Fruit fly (Drosophila melanogaster) whole organism, embryonic: ENCODE measurements around the gene Phs.

Source experiments
- Ada2b ChIP-seq: fragments of 200-800 bp; sonication (Bioruptor generic); IDR thresholded peaks from 2 replicates; pipeline ENCODE4 v1.3.6; 2022; ENCODE audit warnings: missing biosample characterization, missing genetic modification characterization
- CG10431 ChIP-seq: fragments of 200-800 bp; sonication (Bioruptor generic); optimal IDR thresholded peaks from 3 replicates; lab custom pipeline; 2018; ENCODE audit warnings: missing biosample characterization, mild to moderate bottlenecking, missing genetic modification characterization
- CG11504 ChIP-seq: fragments of 200-800 bp; sonication (Bioruptor generic); optimal IDR thresholded peaks from 3 replicates; lab custom pipeline; 2019; ENCODE audit warnings: missing biosample characterization, mild to moderate bottlenecking, missing genetic modification characterization, moderate library complexity
- CG14860 ChIP-seq: fragments of 200-800 bp; sonication (Bioruptor generic); IDR thresholded peaks from 3 replicates; pipeline ENCODE4 v1.3.6; 2022; ENCODE audit warnings: missing biosample characterization, missing genetic modification characterization; ENCODE audit not compliant: partially characterized antibody
- CG18619 ChIP-seq: fragments of 200-800 bp; sonication (Bioruptor generic); optimal IDR thresholded peaks from 3 replicates; lab custom pipeline; 2017; ENCODE audit warnings: missing biosample characterization, mild to moderate bottlenecking, missing genetic modification characterization
- CG2678 ChIP-seq: fragments of 200-800 bp; sonication (Bioruptor generic); optimal IDR thresholded peaks from 3 replicates; lab custom pipeline; 2019; ENCODE audit warnings: missing biosample characterization, mild to moderate bottlenecking, missing genetic modification characterization, moderate library complexity
- CG32532 ChIP-seq: fragments of 200-800 bp; sonication (Bioruptor generic); IDR thresholded peaks from 2 replicates; pipeline ENCODE4 v1.3.6; 2022; ENCODE audit warnings: missing biosample characterization, missing genetic modification characterization
- CG33557 ChIP-seq: fragments of 200-800 bp; sonication (Bioruptor generic); optimal IDR thresholded peaks from 2 replicates; lab custom pipeline; 2019; ENCODE audit warnings: missing biosample characterization, mild to moderate bottlenecking, missing genetic modification characterization, moderate library complexity
- CG3995 ChIP-seq: fragments of 200-800 bp; sonication (Bioruptor generic); optimal IDR thresholded peaks from 3 replicates; lab custom pipeline; 2016; ENCODE audit warnings: missing biosample characterization, missing genetic modification characterization
- CG6175 ChIP-seq: fragments of 200-800 bp; sonication (Bioruptor generic); IDR thresholded peaks from 3 replicates; pipeline ENCODE4 v1.3.6; 2022; ENCODE audit warnings: missing biosample characterization, missing genetic modification characterization
- CG6683 ChIP-seq: fragments of 200-800 bp; sonication (Bioruptor generic); optimal IDR thresholded peaks from 2 replicates; lab custom pipeline; 2017; ENCODE audit warnings: missing biosample characterization, mild to moderate bottlenecking, missing genetic modification characterization, missing genetic modification reagents
- CG6765 ChIP-seq: fragments of 200-800 bp; sonication (Bioruptor generic); optimal IDR thresholded peaks from 3 replicates; lab custom pipeline; 2017; ENCODE audit warnings: missing biosample characterization, mild to moderate bottlenecking, missing genetic modification characterization
- CG7271 ChIP-seq: fragments of 200-800 bp; sonication (Bioruptor generic); optimal IDR thresholded peaks from 2 replicates; lab custom pipeline; 2018; ENCODE audit warnings: missing biosample characterization, mild to moderate bottlenecking, missing genetic modification characterization, moderate library complexity
- CHES-1-like ChIP-seq: fragments of 200-800 bp; sonication (Bioruptor generic); optimal IDR thresholded peaks from 2 replicates; lab custom pipeline; 2016; ENCODE audit warnings: missing biosample characterization, missing genetic modification characterization
- CTCF ChIP-seq: fragments of 200-800 bp; sonication (Bioruptor generic); optimal IDR thresholded peaks from 2 replicates; lab custom pipeline; 2017; ENCODE audit warnings: missing biosample characterization, mild to moderate bottlenecking, missing genetic modification characterization, moderate library complexity
- Dbx ChIP-seq: fragments of 200-800 bp; sonication (Bioruptor generic); IDR thresholded peaks from 3 replicates; pipeline ENCODE4 v1.3.6; 2022; ENCODE audit warnings: missing biosample characterization, missing genetic modification characterization
- Dll ChIP-seq: fragments of 200-800 bp; sonication (Bioruptor generic); IDR thresholded peaks from 4 replicates; pipeline ENCODE4 v1.3.6; 2022; ENCODE audit warnings: missing biosample characterization, missing genetic modification characterization; ENCODE audit not compliant: partially characterized antibody
- Ets65A ChIP-seq: fragments of 200-800 bp; sonication (Bioruptor generic); peaks from one replicate; lab custom pipeline; 2016; ENCODE audit warnings: missing biosample characterization, missing genetic modification characterization
- Fer2 ChIP-seq: fragments of 200-800 bp; sonication (Bioruptor generic); optimal IDR thresholded peaks from 2 replicates; lab custom pipeline; 2018; ENCODE audit warnings: missing biosample characterization, mild to moderate bottlenecking, missing genetic modification characterization, moderate library complexity
- Gsc ChIP-seq: fragments of 200-800 bp; sonication (Bioruptor generic); IDR thresholded peaks from 2 replicates; pipeline ENCODE4 v1.3.6; 2022; ENCODE audit warnings: missing biosample characterization, missing genetic modification characterization
- H2.0 ChIP-seq: fragments of 200-800 bp; sonication (Bioruptor generic); IDR thresholded peaks from 2 replicates; pipeline ENCODE4 v1.3.6; 2022; ENCODE audit warnings: missing biosample characterization, missing genetic modification characterization
- Hr39 ChIP-seq: fragments of >200 bp; optimal IDR thresholded peaks from 2 replicates; lab custom pipeline; 2017
- Lpt ChIP-seq: fragments of >200 bp; optimal IDR thresholded peaks from 2 replicates; lab custom pipeline; 2018; ENCODE audit warnings: missing biosample characterization, missing genetic modification characterization
- Mrtf ChIP-seq: fragments of 200-800 bp; sonication (Bioruptor generic); IDR thresholded peaks from 3 replicates; pipeline ENCODE4 v1.3.6; 2022; ENCODE audit warnings: missing biosample characterization, missing genetic modification characterization
- PHDP ChIP-seq: fragments of 200-800 bp; sonication (Bioruptor generic); optimal IDR thresholded peaks from 3 replicates; lab custom pipeline; 2018; ENCODE audit warnings: missing biosample characterization, mild to moderate bottlenecking, missing genetic modification characterization, moderate library complexity
- Pdp1 ChIP-seq, 2 experiments: fragments of 200-800 bp; sonication (Bioruptor generic); optimal IDR thresholded peaks; 3 replicates each; lab custom pipeline; 2016; ENCODE audit warnings: missing biosample characterization in 2 of 2, missing genetic modification characterization in 2 of 2, mild to moderate bottlenecking in 1 of 2, moderate library complexity in 1 of 2
- Six4 ChIP-seq: fragments of 200-800 bp; sonication (Bioruptor generic); optimal IDR thresholded peaks from 2 replicates; lab custom pipeline; 2016; ENCODE audit warnings: missing biosample characterization, missing genetic modification characterization
- Sox100B ChIP-seq: fragments of 200-800 bp; sonication (Bioruptor generic); optimal IDR thresholded peaks from 3 replicates; lab custom pipeline; 2018; ENCODE audit warnings: missing biosample characterization, mild to moderate bottlenecking, missing genetic modification characterization
- Ssrp ChIP-seq: fragments of 200-800 bp; sonication (Bioruptor generic); optimal IDR thresholded peaks from 2 replicates; lab custom pipeline; 2018; ENCODE audit warnings: missing biosample characterization, mild to moderate bottlenecking, missing genetic modification characterization, moderate library complexity
- cas ChIP-seq: fragments of 200-800 bp; sonication (Bioruptor generic); IDR thresholded peaks from 2 replicates; pipeline ENCODE4 v1.3.6; 2022; ENCODE audit warnings: missing biosample characterization, missing genetic modification characterization
- cwo ChIP-seq: fragments of 200-800 bp; sonication (Bioruptor generic); optimal IDR thresholded peaks from 3 replicates; lab custom pipeline; 2017; ENCODE audit warnings: missing biosample characterization, missing genetic modification characterization, mild to moderate bottlenecking, moderate library complexity, missing genetic modification reagents
- dan ChIP-seq: fragments of 200-800 bp; sonication (Bioruptor generic); IDR thresholded peaks from 2 replicates; pipeline ENCODE4 v1.3.6; 2022; ENCODE audit warnings: missing biosample characterization, missing genetic modification characterization
- dati ChIP-seq: fragments of 200-800 bp; sonication (Bioruptor generic); IDR thresholded peaks from 2 replicates; pipeline ENCODE4 v1.3.6; 2022; ENCODE audit warnings: missing biosample characterization, missing genetic modification characterization
- dpn ChIP-seq, 2 experiments: fragments of 200-800 bp; sonication (Bioruptor generic); optimal IDR thresholded peaks; 3 replicates each; lab custom pipeline; 2016; ENCODE audit warnings: missing biosample characterization in 2 of 2, missing genetic modification characterization in 2 of 2
- ems ChIP-seq: fragments of 200-800 bp; sonication (Bioruptor generic); optimal IDR thresholded peaks from 3 replicates; lab custom pipeline; 2016; ENCODE audit warnings: missing biosample characterization, missing genetic modification characterization
- fru ChIP-seq: fragments of >200 bp; optimal IDR thresholded peaks from 2 replicates; lab custom pipeline; 2017
- fu2 ChIP-seq: fragments of 200-800 bp; sonication (Bioruptor generic); optimal IDR thresholded peaks from 2 replicates; lab custom pipeline; 2016; ENCODE audit warnings: missing biosample characterization, missing genetic modification characterization
- ind ChIP-seq: fragments of 200-800 bp; sonication (Bioruptor generic); optimal IDR thresholded peaks from 3 replicates; lab custom pipeline; 2016; ENCODE audit warnings: missing biosample characterization, missing genetic modification characterization
- insv ChIP-seq, 2 experiments: fragments of 200-800 bp; sonication (Bioruptor generic); optimal IDR thresholded peaks; 3 replicates each; lab custom pipeline; 2016 to 2018; ENCODE audit warnings: missing biosample characterization in 2 of 2, missing genetic modification characterization in 2 of 2
- jumu ChIP-seq: fragments of 200-800 bp; sonication (Bioruptor generic); optimal IDR thresholded peaks from 3 replicates; lab custom pipeline; 2016; ENCODE audit warnings: missing biosample characterization, missing genetic modification characterization
- lbe ChIP-seq: fragments of 200-800 bp; sonication (Bioruptor generic); optimal IDR thresholded peaks from 2 replicates; lab custom pipeline; 2016; ENCODE audit warnings: missing biosample characterization, mild to moderate bottlenecking, missing genetic modification characterization
- maf-S ChIP-seq: fragments of 200-800 bp; sonication (Bioruptor generic); optimal IDR thresholded peaks from 2 replicates; lab custom pipeline; 2016; ENCODE audit warnings: missing biosample characterization, missing genetic modification characterization
- nau ChIP-seq: fragments of 200-800 bp; sonication (Bioruptor generic); optimal IDR thresholded peaks from 3 replicates; lab custom pipeline; 2017; ENCODE audit warnings: missing biosample characterization, mild to moderate bottlenecking, missing genetic modification characterization, missing genetic modification reagents
- odd ChIP-seq: fragments of 200-800 bp; sonication (Bioruptor generic); optimal IDR thresholded peaks from 2 replicates; lab custom pipeline; 2017; ENCODE audit warnings: missing biosample characterization, mild to moderate bottlenecking, missing genetic modification characterization
- ro ChIP-seq: fragments of 200-800 bp; sonication (Bioruptor generic); IDR thresholded peaks from 2 replicates; pipeline ENCODE4 v1.3.6; 2022; ENCODE audit warnings: missing biosample characterization, missing genetic modification characterization
- slbo ChIP-seq: fragments of 200-800 bp; sonication (Bioruptor generic); IDR thresholded peaks from 2 replicates; pipeline ENCODE4 v1.3.6; 2022; ENCODE audit warnings: missing biosample characterization, missing genetic modification characterization
- unc-4 ChIP-seq: fragments of 200-800 bp; sonication (Bioruptor generic); IDR thresholded peaks from 2 replicates; pipeline ENCODE4 v1.3.6; 2022; ENCODE audit warnings: missing biosample characterization, missing genetic modification characterization; ENCODE audit not compliant: partially characterized antibody
- wor ChIP-seq: fragments of 200-800 bp; sonication (Bioruptor generic); IDR thresholded peaks from 2 replicates; pipeline ENCODE4 v1.3.6; 2022; ENCODE audit warnings: missing biosample characterization, missing genetic modification characterization
- z ChIP-seq: fragments of 200-800 bp; sonication (Bioruptor generic); IDR thresholded peaks from 3 replicates; pipeline ENCODE4 v1.3.6; 2022; ENCODE audit warnings: missing biosample characterization, missing genetic modification characterization
- zfh1 ChIP-seq: fragments of 200-800 bp; sonication (Bioruptor generic); IDR thresholded peaks from 3 replicates; pipeline ENCODE4 v1.3.6; 2022; ENCODE audit warnings: missing biosample characterization, missing genetic modification characterization

The Phs gene

dm6 chr3L:15587445-15588381 lies 32.0 kb upstream of the Phs start, which contains the start of gene CG7656 (continued):
- TF ChIP-seq jumu (GFP tag; lab: Kevin White, UChicago) (peak; percentile 78), Sox100B (GFP tag; lab: Kevin White, UChicago) (no peak), dan (GFP tag; lab: Robert Waterston, UW) (no peak), CG6765 (GFP tag; lab: Kevin White, UChicago) (no peak), dati (GFP tag; lab: Robert Waterston, UW) (no peak), nau (GFP tag; lab: Kevin White, UChicago) (no peak), CG11504 (tag; lab: Kevin White, UChicago) (peak; percentile 41), Ets65A (GFP tag; lab: Kevin White, UChicago) (peak; percentile 96), unc-4 (no peak), CG10431 (GFP tag; lab: Kevin White, UChicago) (no peak), odd (GFP tag; lab: Kevin White, UChicago) (no peak), CG3995 (GFP tag; lab: Kevin White, UChicago) (peak; percentile 59), dpn (GFP tag; optimal IDR thresholded peaks at IDR 0.05; lab: Kevin White, UChicago) (peak; percentile 68 to 78), CG32532 (GFP tag; lab: Robert Waterston, UW) (peak; percentile 75), ro (GFP tag; lab: Robert Waterston, UW) (no peak), wor (GFP tag; lab: Robert Waterston, UW) (no peak), Pdp1 (GFP tag; optimal IDR thresholded peaks at IDR 0.05; lab: Kevin White, UChicago) (peak; percentile 64 to 76), H2.0 (peak; percentile 61), insv (GFP tag; optimal IDR thresholded peaks at IDR 0.05; lab: Kevin White, UChicago) (no peak), z (GFP tag; lab: Robert Waterston, UW) (no peak), CG6175 (GFP tag; lab: Robert Waterston, UW) (peak; percentile 78; the same call in 2 of the 3 replicates), slbo (GFP tag; lab: Robert Waterston, UW) (peak; percentile 82), PHDP (peak; percentile 18), Gsc (GFP tag; lab: Robert Waterston, UW) (no peak), CHES-1-like (GFP tag; lab: Kevin White, UChicago) (peak; percentile 89), CG18619 (GFP tag; lab: Kevin White, UChicago) (no peak), ind (GFP tag; lab: Kevin White, UChicago) (peak; percentile 79), CG33557 (peak; percentile 28), Lpt (GFP tag; lab: Kevin White, UChicago) (no peak), zfh1 (GFP tag; lab: Robert Waterston, UW) (peak; percentile 83), Ssrp (tag; lab: Kevin White, UChicago) (no peak), Dbx (GFP tag; lab: Robert Waterston, UW) (peak; percentile 64; the same call in 2 of the 3 replicates), lbe (GFP tag; lab: Kevin White, UChicago) (peak; percentile 54), maf-S (GFP tag; lab: Kevin White, UChicago) (peak; percentile 68), CG2678 (no peak), cwo (GFP tag; lab: Kevin White, UChicago) (no peak), CG6683 (no peak), Mrtf (GFP tag; lab: Robert Waterston, UW) (peak; percentile 54; the same call in 2 of the 3 replicates), fru (lab: Kevin White, UChicago) (no peak), CG7271 (no peak), CG14860 (GFP tag; lab: Robert Waterston, UW) (no peak), cas (0 out of 2 replicates have a peak, but pooled peaks have one; percentile 11), fu2 (peak; percentile 77), Ada2b (GFP tag; lab: Robert Waterston, UW) (peak; percentile 60; the same call in 1 of the 2 replicates), CTCF (GFP tag; lab: Kevin White, UChicago) (no peak), Fer2 (no peak), Dll (GFP tag; lab: Robert Waterston, UW) (0 out of 4 replicates have a peak, but pooled peaks have one; percentile 17), Hr39 (lab: Kevin White, UChicago) (no peak), ems (peak; percentile 85), Six4 (GFP tag; lab: Kevin White, UChicago) (peak; percentile 52)
